Comparison of ENCODE assay signal across 1 fruit fly cellular context in genomic region chr3L:2475564-2476260, dm6.
TF ChIP-seq lines count a peak whose summit lies in the region.

Gene CG16762 (minus strand): TSS chr3L:2475614.

TF ChIP-seq in whole organism, embryonic, 481 proteins besides CTCF, POLR2A, EP300 and RAD21 (continued from another document and continues in another):
- peak; percentile 28; the same call in 1 of the 2 replicates for TF ChIP-seq Rfx (GFP tag; IDR thresholded peaks at IDR 0.05; lab: Robert Waterston, UW)
- no peak for TF ChIP-seq HLH54F (GFP tag; optimal IDR thresholded peaks at IDR 0.05; lab: Kevin White, UChicago)
- peak; percentile 30 for TF ChIP-seq Bdp1 (GFP tag; optimal IDR thresholded peaks at IDR 0.05; lab: Kevin White, UChicago)
- peak; percentile 36 for TF ChIP-seq CG8924 (tag; optimal IDR thresholded peaks at IDR 0.05; lab: Kevin White, UChicago)
- TF ChIP-seq lilli (GFP tag; optimal IDR thresholded peaks at IDR 0.05; lab: Kevin White, UChicago): peak; percentile 22
- TF ChIP-seq CG2678 (tag; optimal IDR thresholded peaks at IDR 0.05; lab: Kevin White, UChicago): peak; percentile 79
- TF ChIP-seq ham (GFP tag; IDR thresholded peaks at IDR 0.05; lab: Robert Waterston, UW): no peak
- peak; percentile 85 for TF ChIP-seq nau (GFP tag; optimal IDR thresholded peaks at IDR 0.05; lab: Kevin White, UChicago)
- peak; percentile 27; the same call in 1 of the 2 replicates for TF ChIP-seq sob (GFP tag; IDR thresholded peaks at IDR 0.05; lab: Robert Waterston, UW)
- peak; percentile 47 for TF ChIP-seq CG18619 (GFP tag; optimal IDR thresholded peaks at IDR 0.05; lab: Kevin White, UChicago)
- TF ChIP-seq CG4282 (GFP tag; optimal IDR thresholded peaks at IDR 0.05; lab: Kevin White, UChicago): no peak
- peak; percentile 11 for TF ChIP-seq CG15269 (tag; optimal IDR thresholded peaks at IDR 0.05; lab: Kevin White, UChicago)
- no peak for TF ChIP-seq kni (GFP tag; optimal IDR thresholded peaks at IDR 0.05; lab: Kevin White, UChicago)
- TF ChIP-seq Asciz (GFP tag; optimal IDR thresholded peaks at IDR 0.05; lab: Kevin White, UChicago): peak; percentile 83
- TF ChIP-seq CHES-1-like (GFP tag; optimal IDR thresholded peaks at IDR 0.05; lab: Kevin White, UChicago): peak; percentile 30
- peak; percentile 73 for TF ChIP-seq CG33213 (GFP tag; optimal IDR thresholded peaks at IDR 0.05; lab: Kevin White, UChicago)
- TF ChIP-seq ac (GFP tag; optimal IDR thresholded peaks at IDR 0.05; lab: Kevin White, UChicago): peak; percentile 28
- peak; percentile 23 for TF ChIP-seq CG4328 (GFP tag; optimal IDR thresholded peaks at IDR 0.05; lab: Kevin White, UChicago)
- peak; percentile 81 for TF ChIP-seq CG17359 (tag; optimal IDR thresholded peaks at IDR 0.05; lab: Kevin White, UChicago)
- TF ChIP-seq emc (GFP tag; optimal IDR thresholded peaks at IDR 0.05; lab: Kevin White, UChicago): no peak
- no peak for TF ChIP-seq croc (GFP tag; conservative IDR thresholded peaks at IDR 0.05; lab: Robert Waterston, UW)
- TF ChIP-seq CG10543 (GFP tag; optimal IDR thresholded peaks at IDR 0.05; lab: Kevin White, UChicago): no peak
- TF ChIP-seq Spps (tag; optimal IDR thresholded peaks at IDR 0.05; lab: Kevin White, UChicago): peak; percentile 10
- TF ChIP-seq ewg (GFP tag; optimal IDR thresholded peaks at IDR 0.05; lab: Kevin White, UChicago): peak; percentile 53
- no peak for TF ChIP-seq CG12744 (GFP tag; optimal IDR thresholded peaks at IDR 0.05; lab: Kevin White, UChicago)
- TF ChIP-seq Sox100B (GFP tag; optimal IDR thresholded peaks at IDR 0.05; lab: Kevin White, UChicago): peak; percentile 64
- no peak for TF ChIP-seq E2f1 (GFP tag; IDR thresholded peaks at IDR 0.05; lab: Robert Waterston, UW)
- peak; percentile 11 for TF ChIP-seq exex (tag; optimal IDR thresholded peaks at IDR 0.05; lab: Kevin White, UChicago)
- peak; percentile 54 for TF ChIP-seq CG13296 (GFP tag; optimal IDR thresholded peaks at IDR 0.05; lab: Kevin White, UChicago)
- no peak for TF ChIP-seq CG34376 (GFP tag; optimal IDR thresholded peaks at IDR 0.05; lab: Kevin White, UChicago)
- TF ChIP-seq YL-1 (GFP tag; optimal IDR thresholded peaks at IDR 0.05; lab: Kevin White, UChicago): peak; percentile 22
- TF ChIP-seq CG2129 (GFP tag; IDR thresholded peaks at IDR 0.05; lab: Robert Waterston, UW; ENCODE audit: partially characterized antibody): no peak
- no peak for TF ChIP-seq pum (GFP tag; optimal IDR thresholded peaks at IDR 0.05; lab: Kevin White, UChicago)
- peak; percentile 75 for TF ChIP-seq CG1792 (GFP tag; optimal IDR thresholded peaks at IDR 0.05; lab: Kevin White, UChicago)
- peak; percentile 89 for TF ChIP-seq ATbp (GFP tag; optimal IDR thresholded peaks at IDR 0.05; lab: Kevin White, UChicago)
- TF ChIP-seq ssp (GFP tag; IDR thresholded peaks at IDR 0.05; lab: Robert Waterston, UW): no peak
- TF ChIP-seq D (optimal IDR thresholded peaks at IDR 0.05; lab: Kevin White, UChicago): no peak
- peak; percentile 43 for TF ChIP-seq D (GFP tag; optimal IDR thresholded peaks at IDR 0.05; lab: Kevin White, UChicago)
- TF ChIP-seq CG3838 (GFP tag; optimal IDR thresholded peaks at IDR 0.05; lab: Kevin White, UChicago): peak; percentile 38
- TF ChIP-seq bab2 (GFP tag; optimal IDR thresholded peaks at IDR 0.05; lab: Kevin White, UChicago): peak; percentile 80
- peak; percentile 65 for TF ChIP-seq CG9727 (GFP tag; optimal IDR thresholded peaks at IDR 0.05; lab: Kevin White, UChicago)
- no peak for TF ChIP-seq mam (GFP tag; optimal IDR thresholded peaks at IDR 0.05; lab: Kevin White, UChicago)
- peak; percentile 74 for TF ChIP-seq CG2202 (tag; optimal IDR thresholded peaks at IDR 0.05; lab: Kevin White, UChicago)
- no peak for TF ChIP-seq unc-4 (GFP tag; IDR thresholded peaks at IDR 0.05; lab: Robert Waterston, UW; ENCODE audit: partially characterized antibody)
- TF ChIP-seq TFAM (GFP tag; optimal IDR thresholded peaks at IDR 0.05; lab: Kevin White, UChicago): peak; percentile 19
- no peak for TF ChIP-seq CG17829 (tag; optimal IDR thresholded peaks at IDR 0.05; lab: Kevin White, UChicago)
- TF ChIP-seq CG8281 (tag; optimal IDR thresholded peaks at IDR 0.05; lab: Kevin White, UChicago): peak; percentile 43
- no peak for TF ChIP-seq hth (optimal IDR thresholded peaks at IDR 0.05; lab: Kevin White, UChicago)
- TF ChIP-seq PHDP (tag; optimal IDR thresholded peaks at IDR 0.05; lab: Kevin White, UChicago): peak; percentile 82
- TF ChIP-seq schlank (tag; optimal IDR thresholded peaks at IDR 0.05; lab: Kevin White, UChicago): peak; percentile 49
- TF ChIP-seq CG4404 (GFP tag; IDR thresholded peaks at IDR 0.05; lab: Robert Waterston, UW): no peak
- TF ChIP-seq slp2 (GFP tag; optimal IDR thresholded peaks at IDR 0.05; lab: Kevin White, UChicago): peak; percentile 40
- peak; percentile 53 for TF ChIP-seq CG7271 (tag; optimal IDR thresholded peaks at IDR 0.05; lab: Kevin White, UChicago)
- peak; percentile 27 for TF ChIP-seq maf-S (GFP tag; optimal IDR thresholded peaks at IDR 0.05; lab: Kevin White, UChicago)
- TF ChIP-seq CG13894 (tag; optimal IDR thresholded peaks at IDR 0.05; lab: Kevin White, UChicago): peak; percentile 8
- peak; percentile 84 for TF ChIP-seq MTF-1 (GFP tag; optimal IDR thresholded peaks at IDR 0.05; lab: Kevin White, UChicago; ENCODE audit: borderline replicate concordance)
- TF ChIP-seq Med (GFP tag; lab: Kevin White, UChicago): peak; percentile 96
- TF ChIP-seq Pdp1 (GFP tag; optimal IDR thresholded peaks at IDR 0.05; lab: Kevin White, UChicago): peak in 1 of 2 experiments; percentile 59
- TF ChIP-seq Antp (GFP tag; optimal IDR thresholded peaks at IDR 0.05; lab: Kevin White, UChicago): peak; percentile 11
- TF ChIP-seq trem (tag; optimal IDR thresholded peaks at IDR 0.05; lab: Kevin White, UChicago): peak; percentile 23
- TF ChIP-seq CG13123 (GFP tag; optimal IDR thresholded peaks at IDR 0.05; lab: Kevin White, UChicago): peak; percentile 41
- no peak for TF ChIP-seq slbo (GFP tag; IDR thresholded peaks at IDR 0.05; lab: Robert Waterston, UW)
- TF ChIP-seq CG3407 (GFP tag; optimal IDR thresholded peaks at IDR 0.05; lab: Kevin White, UChicago): peak; percentile 70
- peak; percentile 33 for TF ChIP-seq CG8944 (GFP tag; optimal IDR thresholded peaks at IDR 0.05; lab: Kevin White, UChicago)
- peak; percentile 65 for TF ChIP-seq Meics (GFP tag; optimal IDR thresholded peaks at IDR 0.05; lab: Kevin White, UChicago)
- peak; percentile 64 for TF ChIP-seq CG8359 (GFP tag; optimal IDR thresholded peaks at IDR 0.05; lab: Kevin White, UChicago; ENCODE audit: borderline replicate concordance)
- peak; percentile 53 for TF ChIP-seq CG10147 (GFP tag; optimal IDR thresholded peaks at IDR 0.05; lab: Kevin White, UChicago)
- TF ChIP-seq CG32772 (GFP tag; IDR thresholded peaks at IDR 0.05; lab: Robert Waterston, UW): no peak
- peak in 1 of 2 experiments; percentile 74 for TF ChIP-seq Eip74EF (GFP tag; optimal IDR thresholded peaks at IDR 0.05; lab: Kevin White, UChicago)
- TF ChIP-seq CG8089 (GFP tag; optimal IDR thresholded peaks at IDR 0.05; lab: Kevin White, UChicago): peak; percentile 55
- TF ChIP-seq CG12659 (GFP tag; optimal IDR thresholded peaks at IDR 0.05; lab: Kevin White, UChicago): peak; percentile 28
- TF ChIP-seq CG4424 (GFP tag; optimal IDR thresholded peaks at IDR 0.05; lab: Kevin White, UChicago): peak; percentile 27
- TF ChIP-seq her (GFP tag; optimal IDR thresholded peaks at IDR 0.05; lab: Kevin White, UChicago): peak; percentile 10
- TF ChIP-seq prd (optimal IDR thresholded peaks at IDR 0.05; lab: Kevin White, UChicago): no peak
- TF ChIP-seq prd (GFP tag; IDR thresholded peaks at IDR 0.05; lab: Robert Waterston, UW): no peak
- TF ChIP-seq CG11247 (GFP tag; IDR thresholded peaks at IDR 0.05; lab: Robert Waterston, UW): 0 out of 2 replicates have a peak, but pooled peaks have one; percentile 5
- TF ChIP-seq HLH4C (GFP tag; IDR thresholded peaks at IDR 0.05; lab: Robert Waterston, UW; ENCODE audit: partially characterized antibody): no peak
- TF ChIP-seq Awh (GFP tag; IDR thresholded peaks at IDR 0.05; lab: Robert Waterston, UW): peak; percentile 26; the same call in 1 of the 2 replicates
- TF ChIP-seq CG17802 (tag; optimal IDR thresholded peaks at IDR 0.05; lab: Kevin White, UChicago): no peak
- peak; percentile 46 for TF ChIP-seq Jarid2 (GFP tag; optimal IDR thresholded peaks at IDR 0.05; lab: Kevin White, UChicago)
- TF ChIP-seq slou (GFP tag; optimal IDR thresholded peaks at IDR 0.05; lab: Kevin White, UChicago): peak; percentile 3
- TF ChIP-seq Poxn (GFP tag; IDR thresholded peaks at IDR 0.05; lab: Robert Waterston, UW): no peak
- TF ChIP-seq otp (GFP tag; IDR thresholded peaks at IDR 0.05; lab: Robert Waterston, UW): 0 out of 3 replicates have a peak, but pooled peaks have one; percentile 38
- TF ChIP-seq CG4707 (GFP tag; optimal IDR thresholded peaks at IDR 0.05; lab: Kevin White, UChicago): peak; percentile 71
- peak; percentile 8 for TF ChIP-seq phol (tag; optimal IDR thresholded peaks at IDR 0.05; lab: Kevin White, UChicago)
- TF ChIP-seq CG17385 (GFP tag; optimal IDR thresholded peaks at IDR 0.05; lab: Kevin White, UChicago): peak; percentile 53
- no peak for TF ChIP-seq Kr (GFP tag; optimal IDR thresholded peaks at IDR 0.05; lab: Kevin White, UChicago)
- TF ChIP-seq CG9876 (GFP tag; optimal IDR thresholded peaks at IDR 0.05; lab: Kevin White, UChicago): no peak
- TF ChIP-seq CG18599 (GFP tag; optimal IDR thresholded peaks at IDR 0.05; lab: Kevin White, UChicago): peak; percentile 81
- peak; percentile 3 for TF ChIP-seq az2 (GFP tag; optimal IDR thresholded peaks at IDR 0.05; lab: Kevin White, UChicago)
- TF ChIP-seq CG1233 (GFP tag; optimal IDR thresholded peaks at IDR 0.05; lab: Kevin White, UChicago): peak; percentile 74
- no peak for TF ChIP-seq jigr1 (GFP tag; IDR thresholded peaks at IDR 0.05; lab: Robert Waterston, UW)
- no peak for TF ChIP-seq jing (GFP tag; optimal IDR thresholded peaks at IDR 0.05; lab: Kevin White, UChicago)
- peak; percentile 51; the same call in 1 of the 3 replicates for TF ChIP-seq gce (GFP tag; IDR thresholded peaks at IDR 0.05; lab: Robert Waterston, UW)
- peak; percentile 41; the same call in 1 of the 3 replicates for TF ChIP-seq CG17361 (GFP tag; IDR thresholded peaks at IDR 0.05; lab: Robert Waterston, UW)
- no peak for TF ChIP-seq Elba2 (GFP tag; optimal IDR thresholded peaks at IDR 0.05; lab: Kevin White, UChicago)
- no peak for TF ChIP-seq Dp (GFP tag; optimal IDR thresholded peaks at IDR 0.05; lab: Kevin White, UChicago)
- TF ChIP-seq grau (tag; optimal IDR thresholded peaks at IDR 0.05; lab: Kevin White, UChicago): peak; percentile 23
- peak in 1 of 3 experiments; percentile 38 for TF ChIP-seq lola (GFP tag; optimal IDR thresholded peaks at IDR 0.05; lab: Kevin White, UChicago)
- peak; percentile 40 for TF ChIP-seq CG3995 (GFP tag; optimal IDR thresholded peaks at IDR 0.05; lab: Kevin White, UChicago)
- TF ChIP-seq pho (GFP tag; optimal IDR thresholded peaks at IDR 0.05; lab: Kevin White, UChicago): peak; percentile 40
- no peak for TF ChIP-seq CG7745 (tag; optimal IDR thresholded peaks at IDR 0.05; lab: Kevin White, UChicago)
- TF ChIP-seq Trl (optimal IDR thresholded peaks at IDR 0.05; lab: Kevin White, UChicago): no peak
- peak; percentile 56 for TF ChIP-seq Trl (GFP tag; optimal IDR thresholded peaks at IDR 0.05; lab: Kevin White, UChicago)
- peak; percentile 27 for TF ChIP-seq sug (tag; optimal IDR thresholded peaks at IDR 0.05; lab: Kevin White, UChicago)
- TF ChIP-seq dmrt99B (tag; optimal IDR thresholded peaks at IDR 0.05; lab: Kevin White, UChicago): peak; percentile 65
- TF ChIP-seq ato (GFP tag; IDR thresholded peaks at IDR 0.05; lab: Robert Waterston, UW; ENCODE audit: partially characterized antibody): no peak
- peak; percentile 10 for TF ChIP-seq Atf3 (GFP tag; optimal IDR thresholded peaks at IDR 0.05; lab: Kevin White, UChicago)
- peak; percentile 39 to 70 for TF ChIP-seq chif (GFP tag; optimal IDR thresholded peaks at IDR 0.05; lab: Kevin White, UChicago)
- peak; percentile 15 for TF ChIP-seq sqz (GFP tag; optimal IDR thresholded peaks at IDR 0.05; lab: Kevin White, UChicago)
- 0 out of 2 replicates have a peak, but pooled peaks have one; percentile 14 for TF ChIP-seq onecut (GFP tag; IDR thresholded peaks at IDR 0.05; lab: Robert Waterston, UW)
- TF ChIP-seq CG7839 (tag; optimal IDR thresholded peaks at IDR 0.05; lab: Kevin White, UChicago): peak; percentile 43
- TF ChIP-seq oc (tag; optimal IDR thresholded peaks at IDR 0.05; lab: Kevin White, UChicago): peak; percentile 81
- TF ChIP-seq sna (GFP tag; IDR thresholded peaks at IDR 0.05; lab: Robert Waterston, UW; ENCODE audit: partially characterized antibody): no peak
- peak; percentile 58; the same call in 1 of the 2 replicates for TF ChIP-seq CG31441 (GFP tag; IDR thresholded peaks at IDR 0.05; lab: Robert Waterston, UW)
- TF ChIP-seq stc (GFP tag; IDR thresholded peaks at IDR 0.05; lab: Robert Waterston, UW): 0 out of 2 replicates have a peak, but pooled peaks have one; percentile 19
- TF ChIP-seq CG14965 (GFP tag; optimal IDR thresholded peaks at IDR 0.05; lab: Kevin White, UChicago; ENCODE audit: borderline replicate concordance): peak; percentile 62
- no peak for TF ChIP-seq pzg (GFP tag; optimal IDR thresholded peaks at IDR 0.05; lab: Kevin White, UChicago)
- no peak for TF ChIP-seq CG16815 (GFP tag; optimal IDR thresholded peaks at IDR 0.05; lab: Kevin White, UChicago)
- peak; percentile 13 for TF ChIP-seq CG30431 (GFP tag; optimal IDR thresholded peaks at IDR 0.05; lab: Kevin White, UChicago)
- TF ChIP-seq pros (GFP tag; optimal IDR thresholded peaks at IDR 0.05; lab: Kevin White, UChicago): no peak
- peak; percentile 12 for TF ChIP-seq bigmax (GFP tag; optimal IDR thresholded peaks at IDR 0.05; lab: Kevin White, UChicago)
- no peak for TF ChIP-seq Neu2 (GFP tag; optimal IDR thresholded peaks at IDR 0.05; lab: Kevin White, UChicago; ENCODE audit: borderline replicate concordance)
- peak; percentile 68 for TF ChIP-seq Vsx1 (GFP tag; optimal IDR thresholded peaks at IDR 0.05; lab: Kevin White, UChicago)
- peak; percentile 60 for TF ChIP-seq CG1529 (GFP tag; optimal IDR thresholded peaks at IDR 0.05; lab: Kevin White, UChicago)
- peak; percentile 59 for TF ChIP-seq CG17328 (GFP tag; IDR thresholded peaks at IDR 0.05; lab: Robert Waterston, UW)
- TF ChIP-seq CG6689 (GFP tag; IDR thresholded peaks at IDR 0.05; lab: Robert Waterston, UW): no peak
- TF ChIP-seq Fer2 (tag; optimal IDR thresholded peaks at IDR 0.05; lab: Kevin White, UChicago): peak; percentile 38
- peak; percentile 49 for TF ChIP-seq CG13424 (tag; optimal IDR thresholded peaks at IDR 0.05; lab: Kevin White, UChicago)
- peak; percentile 53 for TF ChIP-seq Side (GFP tag; optimal IDR thresholded peaks at IDR 0.05; lab: Kevin White, UChicago)
